Fruit fly (Drosophila melanogaster) S2 (cell line): ENCODE data around the gene CG1265.

Experiments used
- CG8478 ChIP-seq: fragments of >200 bp; optimal IDR thresholded peaks from 2 replicates; lab custom pipeline; 2018
- CTCF ChIP-seq, 2 experiments: fragments of >200 bp; optimal IDR thresholded peaks; 2 replicates each; lab custom pipeline; 2018

DNA sequence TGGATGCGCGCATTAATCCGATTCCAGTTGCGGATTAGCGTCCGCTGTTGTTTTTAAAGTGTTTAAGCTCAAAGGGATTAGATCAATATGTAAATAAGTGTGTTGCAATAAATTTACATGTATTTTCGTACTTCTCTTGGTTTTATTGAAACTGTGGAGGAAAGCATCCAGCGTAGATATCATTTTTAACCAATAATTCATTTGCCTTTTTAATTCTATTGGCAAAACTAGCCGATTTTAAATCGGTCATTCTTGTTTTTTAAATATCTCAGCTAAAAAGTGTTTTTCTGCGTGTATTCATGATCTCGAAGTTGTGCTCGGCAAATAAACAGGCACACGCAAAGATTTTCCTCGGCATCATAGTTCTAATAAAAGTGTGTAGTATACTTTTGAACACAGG lies 38.7 kb downstream of the CG1265 start:
- TF ChIP-seq CG8478 (lab: Kevin White, UChicago) = no peak
- TF ChIP-seq CTCF (optimal IDR thresholded peaks at IDR 0.05; lab: Kevin White, UChicago) = no peak
